Fruit fly (Drosophila melanogaster) whole organism, wandering third instar larva: ENCODE data around the gene CG42390.

ENCODE experiments used
- Abd-B ChIP-seq: fragments of >200 bp; optimal IDR thresholded peaks from 2 replicates; lab custom pipeline; 2017; ENCODE audit warnings: missing biosample characterization, missing genetic modification characterization
- CG32264 ChIP-seq: fragments of 200-800 bp; sonication (Bioruptor generic); optimal IDR thresholded peaks from 2 replicates; lab custom pipeline; 2016; ENCODE audit warnings: missing biosample characterization, missing genetic modification characterization
- CG9705 ChIP-seq: fragments of 200-800 bp; sonication (Bioruptor generic); optimal IDR thresholded peaks from 2 replicates; lab custom pipeline; 2018; ENCODE audit warnings: missing biosample characterization, mild to moderate bottlenecking, missing genetic modification characterization
- CrebA ChIP-seq: fragments of 200-800 bp; sonication (Bioruptor generic); optimal IDR thresholded peaks from 2 replicates; lab custom pipeline; 2016; ENCODE audit warnings: missing biosample characterization, mild to moderate bottlenecking, missing genetic modification characterization, borderline replicate concordance
- Dfd ChIP-seq: fragments of >200 bp; optimal IDR thresholded peaks from 2 replicates; lab custom pipeline; 2017; ENCODE audit warnings: missing biosample characterization, missing genetic modification characterization
- Dif ChIP-seq: fragments of 200-275, 200-300 bp; sonication (Bioruptor generic); optimal IDR thresholded peaks from 2 replicates; lab custom pipeline; 2018; ENCODE audit warnings: missing biosample characterization, missing genetic modification characterization; ENCODE audit not compliant: partially characterized antibody
- GATAd ChIP-seq: sonication (Bioruptor generic); optimal IDR thresholded peaks from 2 replicates; lab custom pipeline; 2016; ENCODE audit warnings: missing biosample characterization, missing genetic modification characterization
- HLH106 ChIP-seq: fragments of 200-800 bp; optimal IDR thresholded peaks from 3 replicates; lab custom pipeline; 2019; ENCODE audit warnings: missing biosample characterization, mild to moderate bottlenecking, missing genetic modification characterization, moderate library complexity
- Hnf4 ChIP-seq: fragments of 200-800 bp; sonication (Bioruptor generic); optimal IDR thresholded peaks from 2 replicates; lab custom pipeline; 2016; ENCODE audit warnings: missing biosample characterization, mild to moderate bottlenecking, missing genetic modification characterization
- Hr78 ChIP-seq: fragments of >200 bp; optimal IDR thresholded peaks from 2 replicates; lab custom pipeline; 2017; ENCODE audit warnings: missing biosample characterization, missing genetic modification characterization
- Hr83 ChIP-seq: fragments of 200-300 bp; sonication (Bioruptor generic); optimal IDR thresholded peaks from 2 replicates; lab custom pipeline; 2016; ENCODE audit warnings: missing biosample characterization, mild to moderate bottlenecking, missing genetic modification characterization, moderate library complexity; ENCODE audit not compliant: poor library complexity, severe bottlenecking
- Jra ChIP-seq: sonication (Bioruptor generic); optimal IDR thresholded peaks from 2 replicates; lab custom pipeline; 2016; ENCODE audit warnings: missing biosample characterization, missing genetic modification characterization
- Mio ChIP-seq: sonication (Bioruptor generic); optimal IDR thresholded peaks from 2 replicates; lab custom pipeline; 2016; ENCODE audit warnings: missing biosample characterization, missing genetic modification characterization
- Myc ChIP-seq: fragments of >200 bp; optimal IDR thresholded peaks from 2 replicates; lab custom pipeline; 2017
- N ChIP-seq: fragments of >200 bp; optimal IDR thresholded peaks from 2 replicates; lab custom pipeline; 2018; ENCODE audit warnings: missing biosample characterization, missing external identifiers, missing genetic modification characterization
- OdsH ChIP-seq: fragments of 200-800 bp; sonication (Bioruptor generic); optimal IDR thresholded peaks from 2 replicates; lab custom pipeline; 2016; ENCODE audit warnings: missing biosample characterization, mild to moderate bottlenecking, missing genetic modification characterization
- Rel ChIP-seq, 2 experiments: fragments of 200-800 bp; sonication (Bioruptor generic) in 1 of 2; optimal IDR thresholded peaks; 2 replicates in 1 of 2; 3 replicates in 1 of 2; lab custom pipeline; 2016 to 2019; ENCODE audit warnings: mild to moderate bottlenecking in 2 of 2, missing biosample characterization in 2 of 2, missing genetic modification characterization in 2 of 2, moderate library complexity in 1 of 2
- Sp1 ChIP-seq: fragments of 200-800 bp; sonication (Bioruptor generic); optimal IDR thresholded peaks from 3 replicates; lab custom pipeline; 2019; ENCODE audit warnings: missing biosample characterization, mild to moderate bottlenecking, missing genetic modification characterization, moderate library complexity
- Vsx2 ChIP-seq: fragments of 200-300, 225-300 bp; sonication (Bioruptor generic); optimal IDR thresholded peaks from 2 replicates; lab custom pipeline; 2018; ENCODE audit warnings: missing biosample characterization, missing genetic modification characterization; ENCODE audit not compliant: partially characterized antibody
- br ChIP-seq: fragments of 200-800 bp; sonication (Bioruptor generic); optimal IDR thresholded peaks from 2 replicates; lab custom pipeline; 2016; ENCODE audit warnings: missing biosample characterization, missing genetic modification characterization
- brk ChIP-seq: fragments of 200-800 bp; sonication (Bioruptor generic); optimal IDR thresholded peaks from 2 replicates; lab custom pipeline; 2016; ENCODE audit warnings: missing biosample characterization, mild to moderate bottlenecking, missing genetic modification characterization
- dl ChIP-seq, 2 experiments: fragments of 175-275, 200-275 bp in 1 of 2; fragments of 200-275 bp in 1 of 2; sonication (Bioruptor generic); optimal IDR thresholded peaks; lab custom pipeline; 2018; ENCODE audit warnings: mild to moderate bottlenecking in 2 of 2, missing biosample characterization in 2 of 2, missing genetic modification characterization in 2 of 2, moderate library complexity in 2 of 2; ENCODE audit not compliant: partially characterized antibody in 2 of 2, insufficient read depth in 1 of 2
- dmrt93B ChIP-seq: fragments of 200-800 bp; sonication (Bioruptor generic); optimal IDR thresholded peaks from 2 replicates; lab custom pipeline; 2018; ENCODE audit warnings: missing biosample characterization, mild to moderate bottlenecking, missing genetic modification characterization
- dsf ChIP-seq: sonication (Bioruptor generic); optimal IDR thresholded peaks from 2 replicates; lab custom pipeline; 2016; ENCODE audit warnings: missing biosample characterization, missing genetic modification characterization, borderline replicate concordance
- ey ChIP-seq: fragments of 200-800 bp; sonication (Bioruptor generic); optimal IDR thresholded peaks from 2 replicates; lab custom pipeline; 2016; ENCODE audit warnings: missing biosample characterization, missing genetic modification characterization
- foxo ChIP-seq, 2 experiments: fragments of 200-800 bp; sonication (Bioruptor generic); optimal IDR thresholded peaks; 2 replicates in 1 of 2; 3 replicates in 1 of 2; lab custom pipeline; 2016 to 2017; ENCODE audit warnings: missing biosample characterization in 2 of 2, missing genetic modification characterization in 2 of 2
- fru ChIP-seq: fragments of 200-800 bp; sonication (Bioruptor generic); optimal IDR thresholded peaks from 3 replicates; lab custom pipeline; 2016; ENCODE audit warnings: missing biosample characterization, mild to moderate bottlenecking, missing genetic modification characterization
- h ChIP-seq: fragments of 200-800 bp; sonication (Bioruptor generic); optimal IDR thresholded peaks from 3 replicates; lab custom pipeline; 2016; ENCODE audit warnings: missing biosample characterization, mild to moderate bottlenecking, missing genetic modification characterization
- jim ChIP-seq: fragments of 175-275, 200-325 bp; sonication (Bioruptor generic); optimal IDR thresholded peaks from 2 replicates; lab custom pipeline; 2016; ENCODE audit warnings: missing biosample characterization, mild to moderate bottlenecking, missing genetic modification characterization
- lola ChIP-seq: fragments of >200 bp; optimal IDR thresholded peaks from 2 replicates; lab custom pipeline; 2017; ENCODE audit warnings: missing biosample characterization, missing genetic modification characterization
- pan ChIP-seq: fragments of >200 bp; optimal IDR thresholded peaks from 2 replicates; lab custom pipeline; 2017
- psq ChIP-seq: fragments of 200-800 bp; sonication (Bioruptor generic); optimal IDR thresholded peaks from 3 replicates; lab custom pipeline; 2017; ENCODE audit warnings: missing biosample characterization, mild to moderate bottlenecking, missing genetic modification characterization, moderate library complexity
- rgr ChIP-seq: fragments of 200-800 bp; sonication (Bioruptor generic); optimal IDR thresholded peaks from 3 replicates; lab custom pipeline; 2016; ENCODE audit warnings: missing biosample characterization, mild to moderate bottlenecking, missing genetic modification characterization
- sage ChIP-seq: fragments of 200-800 bp; sonication (Bioruptor generic); optimal IDR thresholded peaks from 2 replicates; lab custom pipeline; 2016; ENCODE audit warnings: missing biosample characterization, mild to moderate bottlenecking, missing genetic modification characterization
- sv ChIP-seq: fragments of 200-800 bp; sonication (Bioruptor generic); optimal IDR thresholded peaks from 3 replicates; lab custom pipeline; 2016; ENCODE audit warnings: missing biosample characterization, missing genetic modification characterization
- tai ChIP-seq: sonication (Bioruptor generic); optimal IDR thresholded peaks from 2 replicates; lab custom pipeline; 2016; ENCODE audit warnings: missing biosample characterization, missing genetic modification characterization
- usp ChIP-seq: fragments of >200 bp; optimal IDR thresholded peaks from 2 replicates; lab custom pipeline; 2017; ENCODE audit warnings: missing biosample characterization, missing genetic modification characterization
- woc ChIP-seq: sonication (Bioruptor generic); optimal IDR thresholded peaks from 2 replicates; lab custom pipeline; 2016; ENCODE audit warnings: missing biosample characterization, mild to moderate bottlenecking, missing genetic modification characterization

CG42390 gene

dm6 chr3R:22123347-22123746 lies 3.5 kb downstream of the CG42390 start:
- no peak for TF ChIP-seq CrebA (GFP tag; lab: Kevin White, UChicago)
- no peak for TF ChIP-seq Myc
- no peak for TF ChIP-seq Sp1
- TF ChIP-seq sv (GFP tag; lab: Kevin White, UChicago), result no peak

dm6 chr3R:22124863-22125262 lies 5.0 kb downstream of the CG42390 start:
- no peak for TF ChIP-seq dl (GFP tag; optimal IDR thresholded peaks at IDR 0.05; lab: Kevin White, UChicago; ENCODE audit: insufficient read depth in 1 of 2, partially characterized antibody in 2 of 2)
- peak; percentile 45 for TF ChIP-seq Dfd (GFP tag; lab: Kevin White, UChicago)
- TF ChIP-seq Dif (GFP tag; lab: Kevin White, UChicago), result no peak

- TF ChIP-seq h (no peak), usp (no peak), ey (no peak), HLH106 (tag; lab: Kevin White, UChicago) (no peak), Hnf4 (GFP tag; lab: Kevin White, UChicago) (peak; percentile 44), Vsx2 (GFP tag; lab: Kevin White, UChicago) (no peak), CG9705 (GFP tag; lab: Kevin White, UChicago) (no peak), woc (GFP tag; lab: Kevin White, UChicago) (no peak), pan (lab: Kevin White, UChicago) (no peak), Rel (GFP tag; optimal IDR thresholded peaks at IDR 0.05; lab: Kevin White, UChicago) (peak; percentile 28), Rel (tag; optimal IDR thresholded peaks at IDR 0.05; lab: Kevin White, UChicago) (no peak), Mio (GFP tag; lab: Kevin White, UChicago) (no peak), rgr (GFP tag; lab: Kevin White, UChicago) (peak; percentile 21), CG32264 (no peak), dsf (GFP tag; lab: Kevin White, UChicago) (no peak), CrebA (GFP tag; lab: Kevin White, UChicago) (peak; percentile 40), Dfd (GFP tag; lab: Kevin White, UChicago) (no peak), Hr78 (GFP tag; lab: Kevin White, UChicago) (no peak), Abd-B (no peak), sage (GFP tag; lab: Kevin White, UChicago) (peak; percentile 68), Sp1 (no peak), brk (GFP tag; lab: Kevin White, UChicago) (no peak), fru (GFP tag; lab: Kevin White, UChicago) (no peak), Dif (GFP tag; lab: Kevin White, UChicago) (peak; percentile 65), dl (GFP tag; optimal IDR thresholded peaks at IDR 0.05; lab: Kevin White, UChicago; ENCODE audit: insufficient read depth in 1 of 2, partially characterized antibody in 2 of 2) (no peak), GATAd (GFP tag; lab: Kevin White, UChicago) (no peak), jim (GFP tag; lab: Kevin White, UChicago) (no peak), foxo (GFP tag; optimal IDR thresholded peaks at IDR 0.05; lab: Kevin White, UChicago) (no peak), psq (GFP tag; lab: Kevin White, UChicago) (no peak), tai (GFP tag; lab: Kevin White, UChicago) (peak; percentile 7), Hr83 (GFP tag; lab: Kevin White, UChicago) (peak; percentile 53), dmrt93B (GFP tag; lab: Kevin White, UChicago) (no peak), Myc (no peak), Jra (no peak), br (peak; percentile 5), sv (GFP tag; lab: Kevin White, UChicago) (peak; percentile 6), N (GFP tag; lab: Kevin White, UChicago) (no peak), OdsH (peak; percentile 14), lola (no peak)
Observed at dm6 chr3R:22133337-22134014, 13.6 kb downstream of the CG42390 start, which contains the start of gene SKIP. TSS of gene SKIP (plus strand) at chr3R:22133830.
